Worm (Caenorhabditis elegans): ENCODE data around the gene dmsr-12.

The dmsr-12 gene

ce11 chrV:6784853-6785492 lies 21.3 kb downstream of the dmsr-12 start, which contains the start of the genes spn-4 and spe-39 (continued):
- no peak for TF ChIP-seq F39B2.1 (GFP tag; IDR thresholded peaks at IDR 0.05)
- TF ChIP-seq lin-40 (tag; optimal IDR thresholded peaks at IDR 0.05): no peak
- no peak for TF ChIP-seq unc-62 (GFP tag; optimal IDR thresholded peaks at IDR 0.05)
- TF ChIP-seq ceh-79 (tag; optimal IDR thresholded peaks at IDR 0.05): no peak
- peak; percentile 48 for TF ChIP-seq rpc-1 (optimal IDR thresholded peaks at IDR 0.05)
- TF ChIP-seq rpc-1 (tag; optimal IDR thresholded peaks at IDR 0.05): no peak
- TF ChIP-seq F55B11.4 (tag; optimal IDR thresholded peaks at IDR 0.05; ENCODE audit: borderline replicate concordance, insufficient read depth): no peak
- TF ChIP-seq let-526 (GFP tag; IDR thresholded peaks at IDR 0.05): no peak
- 0 out of 2 replicates have a peak, but pooled peaks have one; percentile 57 for TF ChIP-seq Y53G8AR.9 (GFP tag; conservative IDR thresholded peaks at IDR 0.05)
- no peak for TF ChIP-seq F37B4.10 (GFP tag; IDR thresholded peaks at IDR 0.05)
- TF ChIP-seq F33H1.4 (GFP tag; IDR thresholded peaks at IDR 0.05): peak; percentile 72
- TF ChIP-seq tbp1 (GFP tag; optimal IDR thresholded peaks at IDR 0.05): peak; percentile 41
- 0 out of 2 replicates have a peak, but pooled peaks have one; percentile 41 for TF ChIP-seq nfyb-1 (GFP tag; IDR thresholded peaks at IDR 0.05)
- TF ChIP-seq B0336.3 (GFP tag; IDR thresholded peaks at IDR 0.05): peak; percentile 76
- no peak for TF ChIP-seq F49E8.2 (tag; optimal IDR thresholded peaks at IDR 0.05; ENCODE audit: insufficient read depth)
- TF ChIP-seq nhr-120 (GFP tag; IDR thresholded peaks at IDR 0.05): no peak
- TF ChIP-seq lin-54 (GFP tag; optimal IDR thresholded peaks at IDR 0.05): peak; percentile 89
- no peak for TF ChIP-seq Y67H2A.10 (GFP tag; conservative IDR thresholded peaks at IDR 0.05)
- TF ChIP-seq die-1 (tag; optimal IDR thresholded peaks at IDR 0.05): no peak
- no peak for TF ChIP-seq B0035.1 (tag; optimal IDR thresholded peaks at IDR 0.05)
- no peak for TF ChIP-seq lsy-27 (tag; optimal IDR thresholded peaks at IDR 0.05; ENCODE audit: borderline replicate concordance, insufficient read depth)
- TF ChIP-seq ztf-25 (GFP tag; IDR thresholded peaks at IDR 0.05): no peak
- TF ChIP-seq ztf-18 (tag; optimal IDR thresholded peaks at IDR 0.05): peak; percentile 17
- TF ChIP-seq Y79H2A.3 (GFP tag; conservative IDR thresholded peaks at IDR 0.05): peak; percentile 61
- TF ChIP-seq hmg-20 (GFP tag; IDR thresholded peaks at IDR 0.05): 0 out of 2 replicates have a peak, but pooled peaks have one; percentile 18
- no peak for TF ChIP-seq bed-2 (GFP tag; IDR thresholded peaks at IDR 0.05)
- TF ChIP-seq aptf-2 (GFP tag; conservative IDR thresholded peaks at IDR 0.05): no peak
- no peak for TF ChIP-seq him-1 (tag; optimal IDR thresholded peaks at IDR 0.05)
- TF ChIP-seq C17E4.6 (GFP tag; IDR thresholded peaks at IDR 0.05): no peak
- TF ChIP-seq ceh-91 (GFP tag; IDR thresholded peaks at IDR 0.05): peak; percentile 90
- no peak for TF ChIP-seq hlh-26 (GFP tag; conservative IDR thresholded peaks at IDR 0.05)
- TF ChIP-seq B0261.1 (tag; optimal IDR thresholded peaks at IDR 0.05): no peak
- no peak for TF ChIP-seq snpc-4 (GFP tag; optimal IDR thresholded peaks at IDR 0.05)
- peak in 2 of 4 experiments; percentile 50 to 55 for TF ChIP-seq snpc-4 (tag; optimal IDR thresholded peaks at IDR 0.05)
- no peak for TF ChIP-seq cebp-1 (GFP tag; IDR thresholded peaks at IDR 0.05)
- TF ChIP-seq cebp-1 (tag; optimal IDR thresholded peaks at IDR 0.05): peak; percentile 60
- 0 out of 2 replicates have a peak, but pooled peaks have one; percentile 52 for TF ChIP-seq hsf-1 (GFP tag; IDR thresholded peaks at IDR 0.05)
- TF ChIP-seq snpc-1.1 (tag; optimal IDR thresholded peaks at IDR 0.05; ENCODE audit: insufficient read depth): no peak
- TF ChIP-seq ztf-3 (GFP tag; optimal IDR thresholded peaks at IDR 0.05): no peak
- TF ChIP-seq lag-1 (GFP tag; IDR thresholded peaks at IDR 0.05): no peak
- TF ChIP-seq nfya-2 (GFP tag; IDR thresholded peaks at IDR 0.05): no peak
- no peak for TF ChIP-seq egl-18 (GFP tag; IDR thresholded peaks at IDR 0.05)
- no peak for TF ChIP-seq egrh-3 (GFP tag; IDR thresholded peaks at IDR 0.05)
- no peak for TF ChIP-seq egl-44 (GFP tag; IDR thresholded peaks at IDR 0.05)
- TF ChIP-seq K12H6.12 (tag; optimal IDR thresholded peaks at IDR 0.05): no peak
- peak; percentile 49; the same call in 1 of the 2 replicates for TF ChIP-seq pbrm-1 (GFP tag; IDR thresholded peaks at IDR 0.05)
- no peak for TF ChIP-seq ztf-28 (GFP tag; IDR thresholded peaks at IDR 0.05)
- TF ChIP-seq ets-4 (GFP tag; optimal IDR thresholded peaks at IDR 0.05): no peak
